Fruit fly (Drosophila melanogaster) whole organism: ENCODE measurements around the gene mRpL22.

Experiments
- CG8478 ChIP-seq: fragments of >200 bp; optimal IDR thresholded peaks from 2 replicates; lab custom pipeline; 2018; ENCODE audit warnings: inconsistent platforms
- Dll ChIP-seq: fragments of >200 bp; optimal IDR thresholded peaks from 2 replicates; lab custom pipeline; 2017
- psq ChIP-seq: fragments of >200 bp; optimal IDR thresholded peaks from 2 replicates; lab custom pipeline; 2017

- TF ChIP-seq CG8478 (lab: Kevin White, UChicago) (no peak), psq (no peak), Dll (lab: Kevin White, UChicago) (no peak)
Measured at dm6 chrX:16818186-16818585, 34.5 kb downstream of the mRpL22 start.
